Fruit fly (Drosophila melanogaster) whole organism, embryonic: ENCODE data around the gene ast.
A peak's percentile ranks its signal among the peaks of the same experiment; 100 is the strongest.

ENCODE experiments used
- Ada2b ChIP-seq: fragments of 200-800 bp; sonication (Bioruptor generic); IDR thresholded peaks from 2 replicates; pipeline ENCODE4 v1.3.6; 2022; ENCODE audit warnings: missing biosample characterization, missing genetic modification characterization
- B-H1 ChIP-seq: fragments of 200-800 bp; sonication (Bioruptor generic); IDR thresholded peaks from 3 replicates; pipeline ENCODE4 v1.3.6; 2022; ENCODE audit warnings: missing biosample characterization, missing genetic modification characterization
- BEAF-32 ChIP-seq: fragments of 200-800 bp; sonication (Bioruptor generic); optimal IDR thresholded peaks from 3 replicates; lab custom pipeline; 2017; ENCODE audit warnings: missing biosample characterization, missing genetic modification characterization, mild to moderate bottlenecking, moderate library complexity, missing genetic modification reagents
- Bdp1 ChIP-seq: fragments of 200-800 bp; sonication (Bioruptor generic); optimal IDR thresholded peaks from 3 replicates; lab custom pipeline; 2016; ENCODE audit warnings: missing biosample characterization, missing genetic modification characterization
- CG10209 ChIP-seq: fragments of 200-800 bp; sonication (Bioruptor generic); optimal IDR thresholded peaks from 3 replicates; lab custom pipeline; 2017; ENCODE audit warnings: missing biosample characterization, mild to moderate bottlenecking, missing genetic modification characterization, missing genetic modification reagents
- CG10462 ChIP-seq: fragments of 200-800 bp; sonication (Bioruptor generic); optimal IDR thresholded peaks from 2 replicates; lab custom pipeline; 2016; ENCODE audit warnings: missing biosample characterization, missing genetic modification characterization
- CG11723 ChIP-seq: fragments of 200-800 bp; sonication (Bioruptor generic); optimal IDR thresholded peaks from 2 replicates; lab custom pipeline; 2017; ENCODE audit warnings: missing biosample characterization, mild to moderate bottlenecking, missing genetic modification characterization
- CG15011 ChIP-seq: fragments of 200-800 bp; sonication (Bioruptor generic); optimal IDR thresholded peaks from 3 replicates; lab custom pipeline; 2018; ENCODE audit warnings: missing biosample characterization, mild to moderate bottlenecking, missing genetic modification characterization
- CG16863 ChIP-seq: fragments of 200-800 bp; sonication (Bioruptor generic); optimal IDR thresholded peaks from 3 replicates; lab custom pipeline; 2016; ENCODE audit warnings: missing biosample characterization, missing genetic modification characterization
- CG17385 ChIP-seq: fragments of 200-800 bp; sonication (Bioruptor generic); optimal IDR thresholded peaks from 3 replicates; lab custom pipeline; 2018; ENCODE audit warnings: missing biosample characterization, mild to moderate bottlenecking, missing genetic modification characterization
- CG18764 ChIP-seq: fragments of 200-800 bp; sonication (Bioruptor generic); optimal IDR thresholded peaks from 3 replicates; lab custom pipeline; 2016; ENCODE audit warnings: missing biosample characterization, missing genetic modification characterization
- CG2712 ChIP-seq: fragments of 200-800 bp; optimal IDR thresholded peaks from 3 replicates; lab custom pipeline; 2019; ENCODE audit warnings: missing biosample characterization, mild to moderate bottlenecking, missing genetic modification characterization, moderate library complexity
- CG30403 ChIP-seq: fragments of 200-800 bp; sonication (Bioruptor generic); optimal IDR thresholded peaks from 3 replicates; lab custom pipeline; 2016; ENCODE audit warnings: missing biosample characterization, missing genetic modification characterization
- CG3163 ChIP-seq: fragments of 200-800 bp; sonication (Bioruptor generic); optimal IDR thresholded peaks from 3 replicates; lab custom pipeline; 2016; ENCODE audit warnings: missing biosample characterization, missing genetic modification characterization
- CG34376 ChIP-seq: fragments of 200-800 bp; sonication (Bioruptor generic); optimal IDR thresholded peaks from 2 replicates; lab custom pipeline; 2018; ENCODE audit warnings: missing biosample characterization, mild to moderate bottlenecking, missing genetic modification characterization
- CG3995 ChIP-seq: fragments of 200-800 bp; sonication (Bioruptor generic); optimal IDR thresholded peaks from 3 replicates; lab custom pipeline; 2016; ENCODE audit warnings: missing biosample characterization, missing genetic modification characterization
- CG4282 ChIP-seq: fragments of 200-800 bp; sonication (Bioruptor generic); optimal IDR thresholded peaks from 2 replicates; lab custom pipeline; 2016; ENCODE audit warnings: missing biosample characterization, missing genetic modification characterization
- CG5953 ChIP-seq: fragments of 200-800 bp; sonication (Bioruptor generic); IDR thresholded peaks from 2 replicates; pipeline ENCODE4 v1.3.6; 2022; ENCODE audit warnings: missing biosample characterization, missing genetic modification characterization
- CG7839 ChIP-seq: fragments of 200-800 bp; sonication (Bioruptor generic); optimal IDR thresholded peaks from 3 replicates; lab custom pipeline; 2018; ENCODE audit warnings: missing biosample characterization, mild to moderate bottlenecking, missing genetic modification characterization, moderate library complexity
- CG7987 ChIP-seq: fragments of 200-800 bp; sonication (Bioruptor generic); optimal IDR thresholded peaks from 2 replicates; lab custom pipeline; 2018; ENCODE audit warnings: missing biosample characterization, mild to moderate bottlenecking, missing genetic modification characterization, moderate library complexity
- CG9437 ChIP-seq: fragments of 200-800 bp; sonication (Bioruptor generic); optimal IDR thresholded peaks from 2 replicates; lab custom pipeline; 2018; ENCODE audit warnings: missing biosample characterization, mild to moderate bottlenecking, missing genetic modification characterization
- CG9876 ChIP-seq: fragments of 200-800 bp; sonication (Bioruptor generic); optimal IDR thresholded peaks from 2 replicates; lab custom pipeline; 2016; ENCODE audit warnings: missing biosample characterization, missing genetic modification characterization
- Chrac-16 ChIP-seq: fragments of 200-800 bp; sonication (Bioruptor generic); optimal IDR thresholded peaks from 3 replicates; lab custom pipeline; 2016; ENCODE audit warnings: missing biosample characterization, missing genetic modification characterization
- GATAe ChIP-seq: fragments of 200-800 bp; sonication (Bioruptor generic); conservative IDR thresholded peaks from 2 replicates; pipeline ENCODE4 v1.3.6; 2022; ENCODE audit warnings: missing biosample characterization, missing genetic modification characterization
- HHEX ChIP-seq: fragments of 200-800 bp; sonication (Bioruptor generic); optimal IDR thresholded peaks from 3 replicates; lab custom pipeline; 2017; ENCODE audit warnings: missing biosample characterization, mild to moderate bottlenecking, missing genetic modification characterization, missing genetic modification reagents
- Hmx ChIP-seq: fragments of 200-800 bp; sonication (Bioruptor generic); optimal IDR thresholded peaks from 2 replicates; lab custom pipeline; 2016; ENCODE audit warnings: missing biosample characterization, missing genetic modification characterization
- Hsf ChIP-seq: fragments of 200-800 bp; sonication (Bioruptor generic); optimal IDR thresholded peaks from 3 replicates; lab custom pipeline; 2016; ENCODE audit warnings: missing biosample characterization, missing genetic modification characterization
- Mad ChIP-seq: fragments of 200-800 bp; sonication (Bioruptor generic); optimal IDR thresholded peaks from 2 replicates; lab custom pipeline; 2016; ENCODE audit warnings: missing biosample characterization, missing genetic modification characterization
- Ravus ChIP-seq: fragments of 200-800 bp; sonication (Bioruptor generic); IDR thresholded peaks from 2 replicates; pipeline ENCODE4 v1.3.6; 2022; ENCODE audit warnings: missing biosample characterization, missing genetic modification characterization
- Rfx ChIP-seq: fragments of 200-800 bp; sonication (Bioruptor generic); IDR thresholded peaks from 2 replicates; pipeline ENCODE4 v1.3.6; 2022; ENCODE audit warnings: missing biosample characterization, missing genetic modification characterization
- Rx ChIP-seq: fragments of 200-800 bp; sonication (Bioruptor generic); IDR thresholded peaks from 2 replicates; pipeline ENCODE4 v1.3.6; 2022; ENCODE audit warnings: missing biosample characterization, missing genetic modification characterization
- Sin3A ChIP-seq: fragments of >200 bp; optimal IDR thresholded peaks from 2 replicates; lab custom pipeline; 2018
- Six4 ChIP-seq: fragments of 200-800 bp; sonication (Bioruptor generic); optimal IDR thresholded peaks from 2 replicates; lab custom pipeline; 2016; ENCODE audit warnings: missing biosample characterization, missing genetic modification characterization
- YL-1 ChIP-seq: fragments of 200-800 bp; sonication (Bioruptor generic); optimal IDR thresholded peaks from 3 replicates; lab custom pipeline; 2017; ENCODE audit warnings: missing biosample characterization, mild to moderate bottlenecking, missing genetic modification characterization
- az2 ChIP-seq: fragments of 200-800 bp; sonication (Bioruptor generic); optimal IDR thresholded peaks from 3 replicates; lab custom pipeline; 2016; ENCODE audit warnings: missing biosample characterization, missing genetic modification characterization
- bowl ChIP-seq: fragments of 200-800 bp; sonication (Bioruptor generic); IDR thresholded peaks from 2 replicates; pipeline ENCODE4 v1.3.6; 2022; ENCODE audit warnings: missing biosample characterization, missing genetic modification characterization
- ems ChIP-seq: fragments of 200-800 bp; sonication (Bioruptor generic); optimal IDR thresholded peaks from 3 replicates; lab custom pipeline; 2016; ENCODE audit warnings: missing biosample characterization, missing genetic modification characterization
- gcm ChIP-seq: fragments of 200-800 bp; sonication (Bioruptor generic); optimal IDR thresholded peaks from 2 replicates; lab custom pipeline; 2019; ENCODE audit warnings: missing biosample characterization, mild to moderate bottlenecking, missing genetic modification characterization, moderate library complexity
- gem ChIP-seq: fragments of 200-800 bp; sonication (Bioruptor generic); optimal IDR thresholded peaks from 2 replicates; lab custom pipeline; 2019; ENCODE audit warnings: missing biosample characterization, mild to moderate bottlenecking, missing genetic modification characterization, moderate library complexity
- gsb-n ChIP-seq: fragments of 200-800 bp; sonication (Bioruptor generic); optimal IDR thresholded peaks from 3 replicates; lab custom pipeline; 2018; ENCODE audit warnings: missing biosample characterization, mild to moderate bottlenecking, missing genetic modification characterization
- ham ChIP-seq: fragments of 200-800 bp; sonication (Bioruptor generic); IDR thresholded peaks from 2 replicates; pipeline ENCODE4 v1.3.6; 2022; ENCODE audit warnings: missing biosample characterization, missing genetic modification characterization
- jumu ChIP-seq: fragments of 200-800 bp; sonication (Bioruptor generic); optimal IDR thresholded peaks from 3 replicates; lab custom pipeline; 2016; ENCODE audit warnings: missing biosample characterization, missing genetic modification characterization
- nau ChIP-seq: fragments of 200-800 bp; sonication (Bioruptor generic); optimal IDR thresholded peaks from 3 replicates; lab custom pipeline; 2017; ENCODE audit warnings: missing biosample characterization, mild to moderate bottlenecking, missing genetic modification characterization, missing genetic modification reagents
- peb ChIP-seq: fragments of 200-800 bp; sonication (Bioruptor generic); IDR thresholded peaks from 2 replicates; pipeline ENCODE4 v1.3.6; 2022; ENCODE audit warnings: missing biosample characterization, missing genetic modification characterization
- pita ChIP-seq: fragments of 200-800 bp; sonication (Bioruptor generic); optimal IDR thresholded peaks from 2 replicates; lab custom pipeline; 2017; ENCODE audit warnings: missing biosample characterization, mild to moderate bottlenecking, missing genetic modification characterization
- pnt ChIP-seq: fragments of 200-800 bp; sonication (Bioruptor generic); optimal IDR thresholded peaks from 3 replicates; lab custom pipeline; 2016; ENCODE audit warnings: missing biosample characterization, missing genetic modification characterization
- pzg ChIP-seq: fragments of 200-800 bp; sonication (Bioruptor generic); optimal IDR thresholded peaks from 3 replicates; lab custom pipeline; 2018; ENCODE audit warnings: missing biosample characterization, mild to moderate bottlenecking, missing genetic modification characterization, moderate library complexity
- slbo ChIP-seq: fragments of 200-800 bp; sonication (Bioruptor generic); IDR thresholded peaks from 2 replicates; pipeline ENCODE4 v1.3.6; 2022; ENCODE audit warnings: missing biosample characterization, missing genetic modification characterization
- ssp ChIP-seq: fragments of 200-800 bp; sonication (Bioruptor generic); IDR thresholded peaks from 2 replicates; pipeline ENCODE4 v1.3.6; 2022; ENCODE audit warnings: missing biosample characterization, missing genetic modification characterization
- trem ChIP-seq: fragments of 200-800 bp; optimal IDR thresholded peaks from 3 replicates; lab custom pipeline; 2019; ENCODE audit warnings: missing biosample characterization, mild to moderate bottlenecking, missing genetic modification characterization, moderate library complexity

ast gene

dm6 chr2L:1118880-1119809 lies 41.4 kb downstream of the ast start (continued):
- TF ChIP-seq CG17385: peak; percentile 54
- peak; percentile 50 for TF ChIP-seq Rx (GFP tag; lab: Robert Waterston, UW)
- peak; percentile 59 for TF ChIP-seq ems (GFP tag; lab: Kevin White, UChicago)
- TF ChIP-seq YL-1 (GFP tag; lab: Kevin White, UChicago): no peak
- peak; percentile 80 for TF ChIP-seq Hsf (GFP tag; lab: Kevin White, UChicago)
- TF ChIP-seq ham (GFP tag; lab: Robert Waterston, UW): no peak
- TF ChIP-seq Chrac-16: peak; percentile 67
- peak; percentile 49 for TF ChIP-seq Mad (GFP tag; lab: Kevin White, UChicago)
- peak; percentile 86 for TF ChIP-seq slbo (GFP tag; lab: Robert Waterston, UW)
- no peak for TF ChIP-seq BEAF-32 (GFP tag; lab: Kevin White, UChicago)
- TF ChIP-seq jumu (GFP tag; lab: Kevin White, UChicago): peak; percentile 77
- peak; percentile 72 for TF ChIP-seq CG10209 (GFP tag; lab: Kevin White, UChicago)
- peak; percentile 62 for TF ChIP-seq Bdp1 (GFP tag; lab: Kevin White, UChicago)
- TF ChIP-seq CG15011 (GFP tag; lab: Kevin White, UChicago): peak; percentile 50
- no peak for TF ChIP-seq gsb-n (tag; lab: Kevin White, UChicago)
- no peak for TF ChIP-seq pzg (GFP tag; lab: Kevin White, UChicago)
- peak; percentile 65 for TF ChIP-seq CG2712 (tag; lab: Kevin White, UChicago)
- TF ChIP-seq CG9437: peak; percentile 55
- TF ChIP-seq Rfx (GFP tag; lab: Robert Waterston, UW): peak; percentile 84
- TF ChIP-seq CG3995 (GFP tag; lab: Kevin White, UChicago): peak; percentile 41
- TF ChIP-seq pita: no peak
- peak; percentile 58 for TF ChIP-seq CG9876
- peak; percentile 55 for TF ChIP-seq CG34376 (GFP tag; lab: Kevin White, UChicago)
- TF ChIP-seq CG5953 (GFP tag; lab: Robert Waterston, UW): 0 out of 2 replicates have a peak, but pooled peaks have one; percentile 29
- TF ChIP-seq ssp (GFP tag; lab: Robert Waterston, UW): peak; percentile 60
- peak; percentile 85 for TF ChIP-seq GATAe (GFP tag; lab: Robert Waterston, UW)
- TF ChIP-seq gem (tag; lab: Kevin White, UChicago): peak; percentile 84
- TF ChIP-seq peb (GFP tag; lab: Robert Waterston, UW): peak; percentile 72
- TF ChIP-seq az2 (GFP tag; lab: Kevin White, UChicago): peak; percentile 62
- peak; percentile 63 for TF ChIP-seq Six4 (GFP tag; lab: Kevin White, UChicago)
- peak; percentile 84 for TF ChIP-seq Ada2b
- peak; percentile 65 for TF ChIP-seq HHEX (GFP tag; lab: Kevin White, UChicago)
- peak; percentile 58 for TF ChIP-seq CG16863 (GFP tag; lab: Kevin White, UChicago)
- no peak for TF ChIP-seq CG11723 (GFP tag; lab: Kevin White, UChicago)
- TF ChIP-seq Hmx: peak; percentile 6
- peak; percentile 44; the same call in 1 of the 2 replicates for TF ChIP-seq bowl (GFP tag; lab: Robert Waterston, UW)
- TF ChIP-seq nau (GFP tag; lab: Kevin White, UChicago): peak; percentile 66
- TF ChIP-seq CG7987 (GFP tag; lab: Kevin White, UChicago): peak; percentile 9
- peak; percentile 69 for TF ChIP-seq CG30403 (GFP tag; lab: Kevin White, UChicago)
- peak; percentile 30; the same call in 1 of the 2 replicates for TF ChIP-seq Ravus (GFP tag; lab: Robert Waterston, UW)
- TF ChIP-seq B-H1 (GFP tag; lab: Robert Waterston, UW): peak; percentile 74
- peak; percentile 78 for TF ChIP-seq CG7839 (tag; lab: Kevin White, UChicago)
- no peak for TF ChIP-seq trem (tag; lab: Kevin White, UChicago)
- no peak for TF ChIP-seq Sin3A (lab: Kevin White, UChicago)
- TF ChIP-seq CG10462 (GFP tag; lab: Kevin White, UChicago): peak; percentile 26
- peak; percentile 19 for TF ChIP-seq pnt
- no peak for TF ChIP-seq CG4282 (GFP tag; lab: Kevin White, UChicago)
- TF ChIP-seq gcm: peak; percentile 52
- TF ChIP-seq CG18764 (GFP tag; lab: Kevin White, UChicago): peak; percentile 3
- TF ChIP-seq CG3163 (GFP tag; lab: Kevin White, UChicago): no peak
